Fruit fly (Drosophila melanogaster) S2 (cell line): ENCODE results near the gene CG12523.

ENCODE experiments used
- CG8478 ChIP-seq: fragments of >200 bp; optimal IDR thresholded peaks from 2 replicates; lab custom pipeline; 2018
- CTCF ChIP-seq, 2 experiments: fragments of >200 bp; optimal IDR thresholded peaks; 2 replicates each; lab custom pipeline; 2018

DNA sequence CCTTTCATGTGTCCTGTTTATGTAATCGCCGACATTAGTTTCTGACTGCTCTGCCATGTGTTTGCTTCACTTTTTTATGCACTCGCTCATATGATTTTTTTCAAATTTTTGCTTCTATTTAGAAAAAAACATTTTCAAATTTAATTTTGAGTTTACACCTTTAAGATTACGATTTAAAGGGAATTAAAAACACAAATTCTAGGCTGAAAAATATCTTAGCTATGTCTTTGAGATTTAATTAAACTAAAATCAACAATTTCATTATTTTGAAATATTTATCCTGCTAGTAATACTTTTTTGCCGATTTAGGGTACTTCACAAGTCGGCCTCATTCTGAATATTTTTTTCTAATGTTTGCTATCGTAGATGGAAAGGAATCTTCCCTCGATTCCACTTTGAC is 32.2 kb downstream of the CG12523 start:
- TF ChIP-seq CG8478 (no peak), CTCF (optimal IDR thresholded peaks at IDR 0.05; lab: Kevin White, UChicago) (no peak)
